Worm (Caenorhabditis elegans) whole organism, late embryonic: ENCODE data around the gene ckk-1.

Source experiments
- C08G9.2 ChIP-seq: sonication (generic microtip); optimal IDR thresholded peaks from 2 replicates; lab custom pipeline; 2016; ENCODE audit warnings: mild to moderate bottlenecking, missing genetic modification characterization, moderate library complexity, missing compliant biosample characterization
- C38D4.7 ChIP-seq: fragments of 200-800 bp; sonication (Bioruptor generic); optimal IDR thresholded peaks from 2 replicates; lab custom pipeline; 2018; ENCODE audit warnings: mild to moderate bottlenecking, missing genetic modification characterization, moderate library complexity, missing compliant biosample characterization
- F13H6.1 ChIP-seq: sonication (generic microtip); optimal IDR thresholded peaks from 2 replicates; lab custom pipeline; 2016; ENCODE audit warnings: missing genetic modification characterization, missing compliant biosample characterization
- Y22D7AL.16 ChIP-seq: sonication (generic microtip); optimal IDR thresholded peaks from 2 replicates; lab custom pipeline; 2016; ENCODE audit warnings: missing genetic modification characterization, missing compliant biosample characterization
- ahr-1 ChIP-seq: sonication (generic microtip); optimal IDR thresholded peaks from 2 replicates; lab custom pipeline; 2016; ENCODE audit warnings: missing genetic modification characterization, missing compliant biosample characterization
- ceh-14 ChIP-seq: sonication (generic microtip); optimal IDR thresholded peaks from 2 replicates; lab custom pipeline; 2016; ENCODE audit warnings: missing genotype, missing genetic modification characterization, missing compliant biosample characterization
- ceh-30 ChIP-seq: fragments of 150-350 bp; optimal IDR thresholded peaks from 2 replicates; lab custom pipeline; 2014; ENCODE audit warnings: missing biosample characterization, missing genetic modification characterization
- ceh-31 ChIP-seq: sonication (generic microtip); optimal IDR thresholded peaks from 2 replicates; lab custom pipeline; 2016; ENCODE audit warnings: missing genetic modification characterization, missing compliant biosample characterization
- ceh-34 ChIP-seq: sonication (generic microtip); optimal IDR thresholded peaks from 2 replicates; lab custom pipeline; 2016; ENCODE audit warnings: mild to moderate bottlenecking, missing genetic modification characterization, missing compliant biosample characterization
- ceh-45 ChIP-seq: fragments of 200-800 bp; sonication (Bioruptor generic); IDR thresholded peaks from 2 replicates; pipeline ENCODE4 v1.3.6; 2022; ENCODE audit warnings: missing genetic modification reagents, missing genetic modification characterization, missing compliant biosample characterization
- ceh-48 ChIP-seq: sonication (generic microtip); optimal IDR thresholded peaks from 2 replicates; lab custom pipeline; 2016; ENCODE audit warnings: missing genetic modification characterization, inconsistent platforms, missing compliant biosample characterization
- ceh-9 ChIP-seq: sonication (generic microtip); optimal IDR thresholded peaks from 2 replicates; lab custom pipeline; 2016; ENCODE audit warnings: mild to moderate bottlenecking, missing genetic modification characterization, inconsistent platforms, missing compliant biosample characterization
- che-1 ChIP-seq: sonication (generic microtip); optimal IDR thresholded peaks from 2 replicates; lab custom pipeline; 2016; ENCODE audit warnings: mild to moderate bottlenecking, missing genetic modification characterization, missing compliant biosample characterization
- ets-4 ChIP-seq: sonication (generic microtip); optimal IDR thresholded peaks from 2 replicates; lab custom pipeline; 2016; ENCODE audit warnings: missing genetic modification characterization, missing compliant biosample characterization
- eyg-1 ChIP-seq: sonication (generic microtip); optimal IDR thresholded peaks from 2 replicates; lab custom pipeline; 2016; ENCODE audit warnings: missing genotype, missing genetic modification characterization, missing compliant biosample characterization
- fkh-10 ChIP-seq: fragments of 150-350 bp; optimal IDR thresholded peaks from 2 replicates; lab custom pipeline; 2014; ENCODE audit warnings: missing biosample characterization, missing genetic modification reagents, missing genetic modification characterization
- fkh-6 ChIP-seq: sonication (generic microtip); optimal IDR thresholded peaks from 2 replicates; lab custom pipeline; 2016; ENCODE audit warnings: missing genetic modification characterization, missing compliant biosample characterization
- gmeb-2 ChIP-seq: sonication (generic microtip); optimal IDR thresholded peaks from 2 replicates; lab custom pipeline; 2016; ENCODE audit warnings: missing genetic modification characterization, inconsistent platforms, missing compliant biosample characterization
- hlh-13 ChIP-seq: fragments of 200-800 bp; sonication (Bioruptor generic); optimal IDR thresholded peaks from 2 replicates; lab custom pipeline; 2018; ENCODE audit warnings: mild to moderate bottlenecking, missing genetic modification characterization, missing compliant biosample characterization
- hlh-15 ChIP-seq: sonication (generic microtip); optimal IDR thresholded peaks from 2 replicates; lab custom pipeline; 2016; ENCODE audit warnings: missing genetic modification characterization, missing compliant biosample characterization
- hlh-6 ChIP-seq: sonication (generic microtip); optimal IDR thresholded peaks from 2 replicates; lab custom pipeline; 2016; ENCODE audit warnings: missing genotype, missing genetic modification characterization, missing compliant biosample characterization
- lim-6 ChIP-seq: sonication (generic microtip); optimal IDR thresholded peaks from 2 replicates; lab custom pipeline; 2016; ENCODE audit warnings: missing genetic modification characterization, missing compliant biosample characterization
- nfya-1 ChIP-seq: sonication (generic microtip); optimal IDR thresholded peaks from 2 replicates; lab custom pipeline; 2017; ENCODE audit warnings: missing genetic modification characterization, mild to moderate bottlenecking, missing compliant biosample characterization, antibody characterized with exemption, moderate library complexity
- nhr-11 ChIP-seq: fragments of 150-350 bp; optimal IDR thresholded peaks from 2 replicates; lab custom pipeline; 2014; ENCODE audit warnings: missing biosample characterization, missing genetic modification characterization
- odd-2 ChIP-seq: sonication (generic microtip); optimal IDR thresholded peaks from 2 replicates; lab custom pipeline; 2017; ENCODE audit warnings: antibody characterized with exemption, mild to moderate bottlenecking, missing genetic modification characterization, missing compliant biosample characterization
- pag-3 ChIP-seq: sonication (generic microtip); optimal IDR thresholded peaks from 2 replicates; lab custom pipeline; 2016; ENCODE audit warnings: missing compliant biosample characterization, missing genetic modification characterization, borderline replicate concordance
- pax-1 ChIP-seq: fragments of 150-350 bp; optimal IDR thresholded peaks from 2 replicates; lab custom pipeline; 2014; ENCODE audit warnings: missing biosample characterization, missing genetic modification characterization
- pha-2 ChIP-seq: sonication (generic microtip); optimal IDR thresholded peaks from 2 replicates; lab custom pipeline; 2017; ENCODE audit warnings: mild to moderate bottlenecking, missing genetic modification characterization, missing compliant biosample characterization
- pqm-1 ChIP-seq: sonication (generic microtip); optimal IDR thresholded peaks from 2 replicates; lab custom pipeline; 2016; ENCODE audit warnings: missing genetic modification characterization, missing compliant biosample characterization
- pros-1 ChIP-seq: fragments of 150-350 bp; optimal IDR thresholded peaks from 2 replicates; lab custom pipeline; 2014; ENCODE audit warnings: missing biosample characterization, missing genetic modification reagents, missing genetic modification characterization
- ref-2 ChIP-seq: sonication (generic microtip); optimal IDR thresholded peaks from 2 replicates; lab custom pipeline; 2016; ENCODE audit warnings: missing genetic modification characterization, missing compliant biosample characterization
- sdc-2 ChIP-seq: sonication (generic microtip); optimal IDR thresholded peaks from 2 replicates; lab custom pipeline; 2016; ENCODE audit warnings: missing genotype, missing genetic modification characterization, missing compliant biosample characterization
- tbx-2 ChIP-seq: sonication (generic microtip); optimal IDR thresholded peaks from 2 replicates; lab custom pipeline; 2016; ENCODE audit warnings: missing genetic modification characterization, missing compliant biosample characterization
- tbx-7 ChIP-seq: sonication (generic microtip); optimal IDR thresholded peaks from 2 replicates; lab custom pipeline; 2016; ENCODE audit warnings: missing genotype, missing genetic modification characterization, missing compliant biosample characterization
- unc-3 ChIP-seq, 2 experiments: fragments of 200-800 bp in 1 of 2; sonication (Bioruptor generic) in 1 of 2; sonication (generic microtip) in 1 of 2; conservative IDR thresholded peaks in 1 of 2; optimal IDR thresholded peaks in 1 of 2; 2 replicates each; pipeline versions ENCODE4 v1.3.6 to Lab custom; 2016 to 2022; ENCODE audit warnings: missing compliant biosample characterization in 2 of 2, missing genetic modification characterization in 2 of 2, missing genetic modification reagents in 1 of 2
- unc-55 ChIP-seq: sonication (generic microtip); optimal IDR thresholded peaks from 2 replicates; lab custom pipeline; 2017; ENCODE audit warnings: missing biosample characterization, missing genetic modification reagents, missing genetic modification characterization
- unc-86 ChIP-seq: sonication (generic microtip); optimal IDR thresholded peaks from 2 replicates; lab custom pipeline; 2016; ENCODE audit warnings: missing genetic modification characterization, missing compliant biosample characterization
- zip-5 ChIP-seq: sonication (generic microtip); optimal IDR thresholded peaks from 2 replicates; lab custom pipeline; 2016; ENCODE audit warnings: missing genetic modification characterization, missing compliant biosample characterization
- ztf-16 ChIP-seq: sonication (generic microtip); optimal IDR thresholded peaks from 2 replicates; lab custom pipeline; 2017; ENCODE audit warnings: missing genetic modification characterization, missing compliant biosample characterization

The ckk-1 gene

ce11 chrIII:5635179-5635578, at the start of gene ckk-1:
Gene ckk-1 (plus strand): TSS chrIII:5635479.
- TF ChIP-seq unc-55 (GFP tag; lab: Kevin White, UChicago) (no peak), pqm-1 (tag; lab: Kevin White, UChicago) (no peak), pag-3 (tag; lab: Kevin White, UChicago) (no peak), nfya-1 (tag; lab: Kevin White, UChicago) (no peak), F13H6.1 (tag; lab: Kevin White, UChicago) (no peak), Y22D7AL.16 (tag; lab: Kevin White, UChicago) (no peak), ets-4 (tag; lab: Kevin White, UChicago) (no peak), ceh-30 (tag; lab: Kevin White, UChicago) (no peak), ceh-31 (no peak), odd-2 (tag; lab: Kevin White, UChicago) (no peak), gmeb-2 (no peak), sdc-2 (no peak), ref-2 (tag; lab: Kevin White, UChicago) (no peak), pros-1 (tag; lab: Kevin White, UChicago) (no peak), hlh-15 (tag; lab: Kevin White, UChicago) (no peak), ceh-14 (no peak)

DNA sequence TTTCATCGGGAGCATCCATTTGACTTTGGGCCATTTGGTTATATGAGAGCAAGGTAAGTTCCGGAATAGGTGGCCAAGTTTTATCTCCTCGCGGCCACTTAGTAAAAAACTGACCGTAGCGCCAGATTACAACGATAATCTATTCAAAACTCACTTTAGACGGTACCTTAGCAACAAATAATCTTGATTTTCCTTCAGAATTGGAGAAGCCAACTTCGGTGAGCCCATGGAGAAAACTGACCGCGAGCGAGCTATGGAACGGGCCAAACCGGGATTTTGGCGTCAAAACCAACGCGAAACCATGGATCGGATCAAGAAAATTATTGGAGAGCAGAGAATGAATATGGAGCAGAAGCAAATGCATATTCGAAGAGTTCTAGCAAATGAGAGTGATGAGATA, 49.6 kb upstream of the ckk-1 start:
- no peak for TF ChIP-seq hlh-13
- TF ChIP-seq C38D4.7: no peak
- TF ChIP-seq ahr-1: no peak
- TF ChIP-seq sdc-2: no peak
- TF ChIP-seq ceh-30 (tag; lab: Kevin White, UChicago): no peak
- TF ChIP-seq pha-2 (tag; lab: Kevin White, UChicago): no peak
- no peak for TF ChIP-seq ceh-48 (tag; lab: Kevin White, UChicago)
- TF ChIP-seq che-1: no peak
- TF ChIP-seq zip-5 (tag; lab: Kevin White, UChicago): no peak
- no peak for TF ChIP-seq tbx-7 (tag; lab: Kevin White, UChicago)
- TF ChIP-seq ceh-9 (tag; lab: Kevin White, UChicago): no peak
- no peak for TF ChIP-seq hlh-6
- no peak for TF ChIP-seq ceh-31
- TF ChIP-seq nhr-11 (tag; lab: Kevin White, UChicago): no peak
- TF ChIP-seq unc-55 (GFP tag; lab: Kevin White, UChicago): no peak
- TF ChIP-seq ztf-16: no peak
- no peak for TF ChIP-seq ets-4 (tag; lab: Kevin White, UChicago)
- no peak for TF ChIP-seq C08G9.2 (tag; lab: Kevin White, UChicago)
- TF ChIP-seq pros-1 (tag; lab: Kevin White, UChicago): no peak
- no peak for TF ChIP-seq fkh-10 (GFP tag; lab: Kevin White, UChicago)
- TF ChIP-seq, all 69 proteins: peak for 0

ce11 chrIII:5586925-5587324, 48.4 kb upstream of the ckk-1 start, which contains the start of gene F56D2.2:
Gene F56D2.2 (plus strand): TSS chrIII:5587263.
- no peak for TF ChIP-seq zip-5 (tag; lab: Kevin White, UChicago)
- TF ChIP-seq ceh-34: no peak
- no peak for TF ChIP-seq pqm-1 (tag; lab: Kevin White, UChicago)
- no peak for TF ChIP-seq pax-1
- no peak for TF ChIP-seq F13H6.1 (tag; lab: Kevin White, UChicago)
- no peak for TF ChIP-seq tbx-2 (tag; lab: Kevin White, UChicago)
- TF ChIP-seq eyg-1 (tag; lab: Kevin White, UChicago): no peak
- no peak for TF ChIP-seq unc-86 (tag; lab: Kevin White, UChicago)
- TF ChIP-seq ceh-45 (GFP tag; lab: Robert Waterston, UW): no peak
- TF ChIP-seq lim-6 (tag; lab: Kevin White, UChicago): no peak
- TF ChIP-seq unc-3 (GFP tag; conservative IDR thresholded peaks at IDR 0.05; lab: Robert Waterston, UW): no peak
- no peak for TF ChIP-seq unc-3 (tag; optimal IDR thresholded peaks at IDR 0.05; lab: Kevin White, UChicago)
- TF ChIP-seq fkh-6 (tag; lab: Kevin White, UChicago): no peak
- no peak for TF ChIP-seq pha-2 (tag; lab: Kevin White, UChicago)
- no peak for TF ChIP-seq ceh-31
